Worm (Caenorhabditis elegans) whole organism, young adult: ENCODE results near the gene srsx-33.

Experiments used
- T07F8.4 ChIP-seq: sonication (generic microtip); optimal IDR thresholded peaks from 2 replicates; lab custom pipeline; 2016; ENCODE audit warnings: mild to moderate bottlenecking, missing genetic modification characterization, moderate library complexity, missing compliant biosample characterization
- ccch-3 ChIP-seq: fragments of 200-800 bp; sonication (Bioruptor generic); optimal IDR thresholded peaks from 2 replicates; lab custom pipeline; 2018; ENCODE audit warnings: mild to moderate bottlenecking, missing genetic modification characterization, missing compliant biosample characterization

DNA sequence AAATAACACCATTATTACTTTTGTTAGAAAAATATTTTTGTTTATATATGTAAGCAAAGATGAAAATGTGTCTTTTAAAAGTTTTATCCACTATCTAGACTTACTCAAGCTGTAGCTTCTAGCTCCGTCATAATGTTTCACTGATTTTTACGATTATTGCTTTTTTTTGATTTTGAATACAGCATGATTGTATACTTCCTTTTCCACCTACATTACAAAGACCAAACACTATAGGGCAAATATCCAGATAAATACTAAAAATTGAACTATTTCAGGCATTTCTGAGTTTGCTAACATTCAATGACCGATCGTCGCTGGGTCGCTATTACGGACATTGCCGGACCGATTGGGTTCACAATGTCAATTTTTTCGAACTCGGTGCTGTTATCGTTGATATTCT lies 14.4 kb upstream of the srsx-33 start, which contains the start of gene str-116:
- TF ChIP-seq T07F8.4 (tag; lab: Kevin White, UChicago) (no peak), ccch-3 (no peak)
